Worm (Caenorhabditis elegans): ENCODE measurements around the gene glt-5.
A peak's percentile ranks its signal among the peaks of the same experiment; 100 is the strongest.

The glt-5 gene

DNA sequence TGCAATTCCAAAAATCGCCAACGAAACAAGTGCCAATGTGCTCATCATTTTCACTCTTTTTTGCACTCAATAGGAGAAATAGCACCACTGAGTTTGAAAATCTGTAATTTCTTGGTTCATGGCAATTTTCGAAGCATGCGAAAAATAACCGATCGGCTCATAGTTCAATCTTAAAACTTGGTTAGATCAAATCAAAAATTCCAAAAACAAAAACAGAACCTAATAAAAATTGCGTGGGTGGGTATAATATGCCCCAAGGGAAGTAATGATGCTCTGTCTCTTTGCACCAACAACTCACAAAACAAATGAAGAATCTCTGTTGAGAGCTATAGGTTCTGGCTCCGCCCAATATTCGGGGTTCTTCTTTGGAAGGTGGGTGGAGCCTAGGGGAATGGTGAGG, 16.8 kb downstream of the glt-5 start, which contains the start of gene nlp-11:
TSS of gene nlp-11 (minus strand) at position 101 of the 400 bp plus-strand sequence.
- TF ChIP-seq him-1 (tag; optimal IDR thresholded peaks at IDR 0.05) = no peak
- TF ChIP-seq dao-5 (tag; optimal IDR thresholded peaks at IDR 0.05) = no peak

- TF ChIP-seq dao-5 (tag; optimal IDR thresholded peaks at IDR 0.05) = no peak
- TF ChIP-seq W03F9.2 (tag; optimal IDR thresholded peaks at IDR 0.05) = no peak
- no peak for TF ChIP-seq him-1 (tag; optimal IDR thresholded peaks at IDR 0.05)
Observed at ce11 chrII:9690067-9690632, 18.5 kb downstream of the glt-5 start.

DNA sequence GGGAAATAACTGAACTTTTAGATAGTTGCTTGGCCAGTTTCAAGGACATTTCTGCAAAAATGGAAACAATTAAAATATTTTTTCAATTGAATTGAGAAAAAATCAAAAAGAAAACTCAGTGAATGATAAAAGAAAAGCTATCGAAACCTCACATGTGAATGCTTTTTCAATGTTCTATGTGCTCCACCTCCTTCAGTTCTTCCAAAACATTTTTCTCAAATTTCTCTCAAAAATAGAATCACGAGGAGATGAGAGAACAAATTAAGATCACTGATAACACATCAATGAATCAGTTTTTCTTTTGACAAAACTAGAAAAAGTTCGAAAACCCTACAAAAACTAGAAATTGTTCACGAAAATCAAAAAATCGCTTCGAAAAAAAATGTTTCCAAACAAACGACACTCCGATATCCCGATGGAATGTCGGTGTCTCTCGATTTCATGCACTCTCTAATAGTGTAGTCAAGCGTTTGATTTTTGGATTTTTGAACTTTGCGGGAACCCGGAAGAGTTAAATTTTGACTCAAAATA, 22.0 kb downstream of the glt-5 start, which contains the start of gene ZK1320.9:
TSS of gene ZK1320.9 (minus strand) at position 51 of the 531 bp plus-strand sequence.
- no peak for TF ChIP-seq W03F9.2 (tag; optimal IDR thresholded peaks at IDR 0.05)
- TF ChIP-seq dao-5 (tag; optimal IDR thresholded peaks at IDR 0.05) = no peak
- TF ChIP-seq him-1 (tag; optimal IDR thresholded peaks at IDR 0.05) = no peak

DNA sequence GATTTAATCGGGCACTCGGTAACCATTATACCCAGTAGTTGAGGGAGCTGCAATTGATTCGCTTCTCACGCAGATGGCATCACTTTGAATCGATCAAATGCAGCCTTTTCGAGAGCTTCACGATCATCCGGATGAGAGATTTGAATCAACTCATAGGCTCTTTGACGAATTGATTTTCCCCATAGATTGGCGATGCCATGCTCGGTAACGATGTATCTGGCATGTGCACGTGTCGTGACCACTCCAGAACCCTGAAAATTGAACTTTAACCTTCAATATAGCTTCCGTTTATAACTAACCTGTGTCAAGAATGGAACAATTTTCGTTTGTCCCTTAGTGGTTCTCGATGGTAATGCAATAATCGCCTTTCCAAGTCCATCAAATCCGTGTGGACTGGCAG, 24.5 kb downstream of the glt-5 start:
- TF ChIP-seq W03F9.2 (tag; optimal IDR thresholded peaks at IDR 0.05) = no peak
- TF ChIP-seq him-1 (tag; optimal IDR thresholded peaks at IDR 0.05) = no peak

- TF ChIP-seq him-1 (tag; optimal IDR thresholded peaks at IDR 0.05) = no peak
- TF ChIP-seq W03F9.2 (tag; optimal IDR thresholded peaks at IDR 0.05) = no peak
- TF ChIP-seq dao-5 (tag; optimal IDR thresholded peaks at IDR 0.05) = no peak
Observed at ce11 chrII:9682044-9682443, 26.6 kb downstream of the glt-5 start.

- TF ChIP-seq W03F9.2 (tag; optimal IDR thresholded peaks at IDR 0.05) (no peak), him-1 (tag; optimal IDR thresholded peaks at IDR 0.05) (no peak), dao-5 (tag; optimal IDR thresholded peaks at IDR 0.05) (no peak)
Observed at ce11 chrII:9680493-9680892, 28.2 kb downstream of the glt-5 start, which contains the start of gene ZK1320.13. TSS of gene ZK1320.13 (plus strand) at chrII:9680793.

- TF ChIP-seq dao-5 (tag; optimal IDR thresholded peaks at IDR 0.05) = no peak
- TF ChIP-seq W03F9.2 (tag; optimal IDR thresholded peaks at IDR 0.05) = no peak
- no peak for TF ChIP-seq him-1 (tag; optimal IDR thresholded peaks at IDR 0.05)
Observed at ce11 chrII:9679842-9680241, 28.8 kb downstream of the glt-5 start.

- TF ChIP-seq him-1 (tag; optimal IDR thresholded peaks at IDR 0.05) = no peak
- no peak for TF ChIP-seq W03F9.2 (tag; optimal IDR thresholded peaks at IDR 0.05)
- TF ChIP-seq dao-5 (tag; optimal IDR thresholded peaks at IDR 0.05) = no peak
Observed at ce11 chrII:9677470-9677869, 31.2 kb downstream of the glt-5 start.

- TF ChIP-seq W03F9.2 (tag; optimal IDR thresholded peaks at IDR 0.05) = no peak
- TF ChIP-seq him-1 (tag; optimal IDR thresholded peaks at IDR 0.05) = no peak
Observed at ce11 chrII:9674678-9675077, 34.0 kb downstream of the glt-5 start, which contains the start of gene arc-1. TSS of gene arc-1 (plus strand) at chrII:9674978.

DNA sequence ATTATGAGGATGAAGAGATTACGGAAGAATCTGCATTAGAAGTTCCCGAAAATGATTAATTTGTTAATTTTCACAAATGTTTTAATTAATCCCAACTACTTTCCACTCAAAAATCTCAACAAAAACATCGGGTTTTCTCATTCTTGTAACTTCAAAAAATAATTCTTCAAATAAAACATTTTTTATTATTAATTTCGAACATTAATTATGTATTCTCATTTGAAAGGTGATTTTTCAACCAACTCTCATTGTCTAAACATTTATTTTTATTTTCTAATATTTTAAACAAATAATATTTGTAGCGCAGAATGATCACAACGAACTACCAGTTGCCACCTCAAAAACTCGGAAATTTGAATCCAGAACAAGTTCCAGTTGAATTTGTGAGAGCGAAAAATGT, 37.4 kb downstream of the glt-5 start, which contains the start of gene ZK1320.7:
TSS of gene ZK1320.7 (plus strand) at position 301 of the 400 bp plus-strand sequence.
- TF ChIP-seq W03F9.2 (tag; optimal IDR thresholded peaks at IDR 0.05) = no peak
- no peak for TF ChIP-seq him-1 (tag; optimal IDR thresholded peaks at IDR 0.05)
- no peak for TF ChIP-seq dao-5 (tag; optimal IDR thresholded peaks at IDR 0.05)

ce11 chrII:9668959-9669358, 39.7 kb downstream of the glt-5 start, which contains the start of gene taf-8:
TSS of gene taf-8 (plus strand) at chrII:9669318.
- no peak for TF ChIP-seq him-1 (tag; optimal IDR thresholded peaks at IDR 0.05)
- peak; percentile 16 for TF ChIP-seq W03F9.2 (tag; optimal IDR thresholded peaks at IDR 0.05)

ce11 chrII:9667382-9667781, 41.3 kb downstream of the glt-5 start, which contains the start of gene ZK1320.11:
TSS of gene ZK1320.11 (plus strand) at chrII:9667624.
- TF ChIP-seq dao-5 (tag; optimal IDR thresholded peaks at IDR 0.05) (no peak), W03F9.2 (tag; optimal IDR thresholded peaks at IDR 0.05) (no peak), him-1 (tag; optimal IDR thresholded peaks at IDR 0.05) (no peak)

DNA sequence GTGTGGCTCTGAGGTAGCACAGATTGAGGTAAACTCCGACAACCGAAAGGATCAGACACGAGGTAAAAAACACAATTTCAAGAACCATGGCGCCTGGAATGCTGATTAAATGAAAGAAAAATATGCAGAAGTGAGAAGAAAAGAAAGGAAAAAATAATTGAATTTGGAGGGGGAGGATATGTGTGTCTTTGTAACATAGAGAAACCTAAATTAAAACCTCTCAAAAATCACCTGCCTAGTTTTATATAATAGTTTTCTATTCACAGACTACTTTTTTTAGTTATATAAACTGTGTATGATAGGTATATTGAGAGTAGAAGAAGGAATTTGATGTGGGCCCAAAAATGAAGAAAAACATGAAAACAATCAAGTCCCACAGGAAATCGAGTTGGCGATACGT, 43.1 kb downstream of the glt-5 start, which contains the start of gene ZK1320.5:
TSS of gene ZK1320.5 (minus strand) at position 101 of the 400 bp plus-strand sequence.
- TF ChIP-seq W03F9.2 (tag; optimal IDR thresholded peaks at IDR 0.05) (no peak), dao-5 (tag; optimal IDR thresholded peaks at IDR 0.05) (no peak), him-1 (tag; optimal IDR thresholded peaks at IDR 0.05) (no peak)

- TF ChIP-seq W03F9.2 (tag; optimal IDR thresholded peaks at IDR 0.05) = no peak
- no peak for TF ChIP-seq dao-5 (tag; optimal IDR thresholded peaks at IDR 0.05)
- TF ChIP-seq him-1 (tag; optimal IDR thresholded peaks at IDR 0.05) = no peak
Observed at ce11 chrII:9662797-9663196, 45.9 kb downstream of the glt-5 start, which contains the start of gene cyp-13A10. TSS of gene cyp-13A10 (minus strand) at chrII:9662884.

ce11 chrII:9662160-9662559, 46.5 kb downstream of the glt-5 start:
- TF ChIP-seq W03F9.2 (tag; optimal IDR thresholded peaks at IDR 0.05) = no peak
- TF ChIP-seq dao-5 (tag; optimal IDR thresholded peaks at IDR 0.05) = no peak
- TF ChIP-seq him-1 (tag; optimal IDR thresholded peaks at IDR 0.05) = no peak

Data from whole organism, L4/young adult.